Worm (Caenorhabditis elegans) whole organism, late embryonic: ENCODE measurements around the gene oac-40.

Experiments used
- K02D7.2 ChIP-seq: sonication (generic microtip); optimal IDR thresholded peaks from 2 replicates; lab custom pipeline; 2017; ENCODE audit warnings: mild to moderate bottlenecking, missing genetic modification characterization, missing compliant biosample characterization
- sox-2 ChIP-seq: fragments of 200-800 bp; sonication (Bioruptor generic); IDR thresholded peaks from 2 replicates; pipeline ENCODE4 v1.3.6; 2022; ENCODE audit warnings: missing genetic modification reagents, missing genetic modification characterization, missing compliant biosample characterization

ce11 chrV:9030248-9030647 is 13.7 kb downstream of the oac-40 start, which contains the start of gene C25E10.5:
- TF ChIP-seq K02D7.2 (tag; lab: Kevin White, UChicago) (no peak), sox-2 (GFP tag; lab: Robert Waterston, UW) (no peak)
